Fruit fly (Drosophila melanogaster) whole organism: Measurements from ENCODE around the gene Duox.

ENCODE experiments used
- CG8478 ChIP-seq: fragments of >200 bp; optimal IDR thresholded peaks from 2 replicates; lab custom pipeline; 2018; ENCODE audit warnings: inconsistent platforms
- Dll ChIP-seq: fragments of >200 bp; optimal IDR thresholded peaks from 2 replicates; lab custom pipeline; 2017
- EcR ChIP-seq, 2 experiments: fragments of >200 bp; optimal IDR thresholded peaks; 2 replicates each; lab custom pipeline; 2017; ENCODE audit warnings: missing biosample characterization in 2 of 2, missing genetic modification characterization in 2 of 2, missing genetic modification reagents in 2 of 2
- pan ChIP-seq: fragments of >200 bp; optimal IDR thresholded peaks from 2 replicates; lab custom pipeline; 2017
- psq ChIP-seq: fragments of >200 bp; optimal IDR thresholded peaks from 2 replicates; lab custom pipeline; 2017
- usp ChIP-seq: fragments of >200 bp; optimal IDR thresholded peaks from 2 replicates; lab custom pipeline; 2017; ENCODE audit warnings: missing biosample characterization, missing genetic modification characterization, mixed read lengths

Gene Duox

dm6 chr2L:2845634-2846033 is 15.6 kb upstream of the Duox start, which contains the start of gene CG18557:
CG18557 (minus strand) TSS chr2L:2845734.
- TF ChIP-seq usp (GFP tag; lab: Kevin White, UChicago) (no peak), psq (lab: Kevin White, UChicago) (no peak), pan (lab: Kevin White, UChicago) (no peak), Dll (lab: Kevin White, UChicago) (no peak), EcR (GFP tag; optimal IDR thresholded peaks at IDR 0.05; lab: Kevin White, UChicago) (no peak), CG8478 (lab: Kevin White, UChicago) (no peak)

- TF ChIP-seq pan (lab: Kevin White, UChicago) (no peak), EcR (GFP tag; optimal IDR thresholded peaks at IDR 0.05; lab: Kevin White, UChicago) (no peak), CG8478 (lab: Kevin White, UChicago) (no peak), Dll (lab: Kevin White, UChicago) (no peak), psq (lab: Kevin White, UChicago) (no peak)
Observed at dm6 chr2L:2844413-2844812, 14.4 kb upstream of the Duox start, which contains the start of gene CG18558. CG18558 (minus strand) TSS chr2L:2844513.

dm6 chr2L:2840311-2840710 is 10.3 kb upstream of the Duox start:
- TF ChIP-seq EcR (GFP tag; optimal IDR thresholded peaks at IDR 0.05; lab: Kevin White, UChicago), result no peak
- no peak for TF ChIP-seq psq (lab: Kevin White, UChicago)
- TF ChIP-seq usp (GFP tag; lab: Kevin White, UChicago), result no peak
- no peak for TF ChIP-seq pan (lab: Kevin White, UChicago)
- no peak for TF ChIP-seq Dll (lab: Kevin White, UChicago)
- no peak for TF ChIP-seq CG8478 (lab: Kevin White, UChicago)

dm6 chr2L:2839850-2840249 is 9.8 kb upstream of the Duox start, which contains the start of gene CG2975:
CG2975 (plus strand) TSS chr2L:2840124.
- TF ChIP-seq EcR (GFP tag; optimal IDR thresholded peaks at IDR 0.05; lab: Kevin White, UChicago) (no peak), pan (lab: Kevin White, UChicago) (no peak), usp (GFP tag; lab: Kevin White, UChicago) (no peak), CG8478 (lab: Kevin White, UChicago) (no peak), psq (lab: Kevin White, UChicago) (no peak), Dll (lab: Kevin White, UChicago) (no peak)

- TF ChIP-seq psq (lab: Kevin White, UChicago) (no peak), usp (GFP tag; lab: Kevin White, UChicago) (no peak), Dll (lab: Kevin White, UChicago) (no peak), EcR (GFP tag; optimal IDR thresholded peaks at IDR 0.05; lab: Kevin White, UChicago) (no peak), CG8478 (lab: Kevin White, UChicago) (no peak), pan (lab: Kevin White, UChicago) (no peak)
Observed at dm6 chr2L:2837742-2838461, 7.9 kb upstream of the Duox start, which contains the start of the genes CG3119 and Cpr23B. CG3119 (minus strand) TSS chr2L:2837833. Cpr23B (plus strand) TSS chr2L:2838411.

- TF ChIP-seq usp (GFP tag; lab: Kevin White, UChicago) (no peak), Dll (lab: Kevin White, UChicago) (peak; percentile 36)
Observed at dm6 chr2L:2830341-2830800, 323 bp upstream of the Duox start.

- TF ChIP-seq Dll (lab: Kevin White, UChicago), result no peak
- no peak for TF ChIP-seq CG8478 (lab: Kevin White, UChicago)
- no peak for TF ChIP-seq EcR (GFP tag; optimal IDR thresholded peaks at IDR 0.05; lab: Kevin White, UChicago)
- TF ChIP-seq psq (lab: Kevin White, UChicago), result no peak
- TF ChIP-seq usp (GFP tag; lab: Kevin White, UChicago), result no peak
- no peak for TF ChIP-seq pan (lab: Kevin White, UChicago)
Observed at dm6 chr2L:2825406-2825805, 4.6 kb downstream of the Duox start, which contains the start of gene CG3123. CG3123 (minus strand) TSS chr2L:2825506.

- no peak for TF ChIP-seq CG8478 (lab: Kevin White, UChicago)
- no peak for TF ChIP-seq usp (GFP tag; lab: Kevin White, UChicago)
- TF ChIP-seq EcR (GFP tag; optimal IDR thresholded peaks at IDR 0.05; lab: Kevin White, UChicago), result no peak
- no peak for TF ChIP-seq pan (lab: Kevin White, UChicago)
- no peak for TF ChIP-seq Dll (lab: Kevin White, UChicago)
- no peak for TF ChIP-seq psq (lab: Kevin White, UChicago)
Observed at dm6 chr2L:2815673-2816072, 14.4 kb downstream of the Duox start, which contains the start of gene G6P. G6P (minus strand) TSS chr2L:2815760.

- no peak for TF ChIP-seq Dll (lab: Kevin White, UChicago)
- no peak for TF ChIP-seq EcR (GFP tag; optimal IDR thresholded peaks at IDR 0.05; lab: Kevin White, UChicago)
- no peak for TF ChIP-seq CG8478 (lab: Kevin White, UChicago)
- no peak for TF ChIP-seq psq (lab: Kevin White, UChicago)
- TF ChIP-seq pan (lab: Kevin White, UChicago), result no peak
- no peak for TF ChIP-seq usp (GFP tag; lab: Kevin White, UChicago)
Observed at dm6 chr2L:2812137-2812536, 17.9 kb downstream of the Duox start, which contains the start of gene CG2964. CG2964 (plus strand) TSS chr2L:2812437.

dm6 chr2L:2810831-2811230 is 19.2 kb downstream of the Duox start:
- TF ChIP-seq pan (lab: Kevin White, UChicago) (no peak), CG8478 (lab: Kevin White, UChicago) (no peak), usp (GFP tag; lab: Kevin White, UChicago) (no peak), psq (lab: Kevin White, UChicago) (no peak)

dm6 chr2L:2808038-2808699 is 21.9 kb downstream of the Duox start:
- no peak for TF ChIP-seq CG8478 (lab: Kevin White, UChicago)
- TF ChIP-seq psq (lab: Kevin White, UChicago), result no peak
- no peak for TF ChIP-seq EcR (GFP tag; optimal IDR thresholded peaks at IDR 0.05; lab: Kevin White, UChicago)
- TF ChIP-seq Dll (lab: Kevin White, UChicago), result no peak
- no peak for TF ChIP-seq pan (lab: Kevin White, UChicago)
- TF ChIP-seq usp (GFP tag; lab: Kevin White, UChicago), result no peak
